Fruit fly (Drosophila melanogaster) whole organism, adult: ENCODE results near the gene Rad60.

Experiments
- CG11617 ChIP-seq: fragments of 200-800 bp; sonication (Bioruptor generic); optimal IDR thresholded peaks from 2 replicates; lab custom pipeline; 2017; ENCODE audit warnings: mild to moderate bottlenecking, missing biosample characterization, missing genetic modification reagents, missing genetic modification characterization
- CG12768 ChIP-seq: fragments of 200-800 bp; sonication (Bioruptor generic); optimal IDR thresholded peaks from 2 replicates; lab custom pipeline; 2017; ENCODE audit warnings: missing biosample characterization, missing genetic modification characterization, mild to moderate bottlenecking, moderate library complexity, missing genetic modification reagents
- CG14711 ChIP-seq: fragments of 200-800 bp; sonication (Bioruptor generic); optimal IDR thresholded peaks from 2 replicates; lab custom pipeline; 2018; ENCODE audit warnings: missing biosample characterization, mild to moderate bottlenecking, missing genetic modification characterization, moderate library complexity
- CG1620 ChIP-seq: fragments of 200-800 bp; sonication (Bioruptor generic); optimal IDR thresholded peaks from 2 replicates; lab custom pipeline; 2016; ENCODE audit warnings: missing biosample characterization, missing genetic modification characterization
- CG33017 ChIP-seq: fragments of 200-800 bp; sonication (Bioruptor generic); optimal IDR thresholded peaks from 2 replicates; lab custom pipeline; 2018; ENCODE audit warnings: missing biosample characterization, mild to moderate bottlenecking, missing genetic modification characterization, moderate library complexity
- CG5204 ChIP-seq: fragments of 200-800 bp; sonication (Bioruptor generic); optimal IDR thresholded peaks from 2 replicates; lab custom pipeline; 2016; ENCODE audit warnings: missing biosample characterization, missing genetic modification characterization
- CG7045 ChIP-seq: fragments of 200-800 bp; sonication (Bioruptor generic); optimal IDR thresholded peaks from 2 replicates; lab custom pipeline; 2017; ENCODE audit warnings: missing biosample characterization, mild to moderate bottlenecking, missing genetic modification characterization
- CG7101 ChIP-seq: fragments of 200-800 bp; sonication (Bioruptor generic); optimal IDR thresholded peaks from 2 replicates; lab custom pipeline; 2018; ENCODE audit warnings: missing biosample characterization, mild to moderate bottlenecking, missing genetic modification characterization, moderate library complexity
- Clk ChIP-seq: fragments of 200-800 bp; sonication (Bioruptor generic); optimal IDR thresholded peaks from 2 replicates; lab custom pipeline; 2017; ENCODE audit warnings: missing biosample characterization, missing genetic modification characterization
- Crg-1 ChIP-seq: fragments of 200-800 bp; sonication (Bioruptor generic); optimal IDR thresholded peaks from 2 replicates; lab custom pipeline; 2016; ENCODE audit warnings: missing biosample characterization, missing genetic modification characterization
- Hr96 ChIP-seq: fragments of 200-800 bp; sonication (Bioruptor generic); optimal IDR thresholded peaks from 2 replicates; lab custom pipeline; 2016; ENCODE audit warnings: missing biosample characterization, missing genetic modification characterization
- Mnt ChIP-seq: fragments of 200-800 bp; sonication (Bioruptor generic); optimal IDR thresholded peaks from 2 replicates; lab custom pipeline; 2016; ENCODE audit warnings: missing biosample characterization, mild to moderate bottlenecking, missing genetic modification characterization
- bab1 ChIP-seq: fragments of 200-800 bp; sonication (Bioruptor generic); optimal IDR thresholded peaks from 3 replicates; lab custom pipeline; 2019; ENCODE audit warnings: missing biosample characterization, mild to moderate bottlenecking, missing genetic modification characterization, moderate library complexity
- cic ChIP-seq: fragments of 200-800 bp; sonication (Bioruptor generic); optimal IDR thresholded peaks from 2 replicates; lab custom pipeline; 2017; ENCODE audit warnings: missing biosample characterization, mild to moderate bottlenecking, missing genetic modification characterization, moderate library complexity
- cnc ChIP-seq, 2 experiments: fragments of >200 bp; optimal IDR thresholded peaks; 2 replicates each; lab custom pipeline; 2017
- kay ChIP-seq: fragments of 200-800 bp; sonication (Bioruptor generic); peaks from one replicate; lab custom pipeline; 2016; ENCODE audit warnings: missing biosample characterization, missing genetic modification characterization, borderline replicate concordance
- ovo ChIP-seq: fragments of 200-800 bp; sonication (Bioruptor generic); optimal IDR thresholded peaks from 2 replicates; lab custom pipeline; 2016; ENCODE audit warnings: missing biosample characterization, missing genetic modification characterization
- pad ChIP-seq: fragments of 200-800 bp; sonication (Bioruptor generic); optimal IDR thresholded peaks from 3 replicates; lab custom pipeline; 2017; ENCODE audit warnings: missing biosample characterization, missing genetic modification characterization, mild to moderate bottlenecking, moderate library complexity, missing genetic modification reagents
- tj ChIP-seq: fragments of 200-800 bp; sonication (Bioruptor generic); optimal IDR thresholded peaks from 3 replicates; lab custom pipeline; 2017; ENCODE audit warnings: missing biosample characterization, mild to moderate bottlenecking, missing genetic modification characterization, moderate library complexity
- toe ChIP-seq: fragments of 200-800 bp; sonication (Bioruptor generic); optimal IDR thresholded peaks from 2 replicates; lab custom pipeline; 2016; ENCODE audit warnings: missing biosample characterization, missing genetic modification characterization

The Rad60 gene

dm6 chr3R:23217142-23217771, 34.0 kb downstream of the Rad60 start:
- TF ChIP-seq CG5204 (no peak), kay (GFP tag; lab: Kevin White, UChicago) (peak; percentile 54), pad (GFP tag; lab: Kevin White, UChicago) (no peak), Hr96 (GFP tag; lab: Kevin White, UChicago) (no peak), tj (GFP tag; lab: Kevin White, UChicago) (no peak), bab1 (GFP tag; lab: Kevin White, UChicago) (no peak), CG1620 (GFP tag; lab: Kevin White, UChicago) (no peak), cnc (optimal IDR thresholded peaks at IDR 0.05; lab: Kevin White, UChicago) (no peak), Clk (GFP tag; lab: Kevin White, UChicago) (no peak), CG7045 (no peak), CG14711 (tag; lab: Kevin White, UChicago) (no peak), CG33017 (tag; lab: Kevin White, UChicago) (peak; percentile 3), CG7101 (no peak), cic (GFP tag; lab: Kevin White, UChicago) (peak; percentile 54), CG11617 (GFP tag; lab: Kevin White, UChicago) (no peak)

- no peak for TF ChIP-seq CG14711 (tag; lab: Kevin White, UChicago)
- peak; percentile 92 for TF ChIP-seq tj (GFP tag; lab: Kevin White, UChicago)
These were observed 35.9 kb downstream of the Rad60 start for dm6 chr3R:23215434-23215730.

dm6 chr3R:23214603-23215433, 36.5 kb downstream of the Rad60 start:
- peak; percentile 24 for TF ChIP-seq pad (GFP tag; lab: Kevin White, UChicago)
- TF ChIP-seq Clk (GFP tag; lab: Kevin White, UChicago): no peak
- no peak for TF ChIP-seq CG11617 (GFP tag; lab: Kevin White, UChicago)
- TF ChIP-seq bab1 (GFP tag; lab: Kevin White, UChicago): peak; percentile 46
- TF ChIP-seq cic (GFP tag; lab: Kevin White, UChicago): peak; percentile 80
- no peak for TF ChIP-seq CG5204
- no peak for TF ChIP-seq Hr96 (GFP tag; lab: Kevin White, UChicago)
- TF ChIP-seq CG14711 (tag; lab: Kevin White, UChicago): no peak
- no peak for TF ChIP-seq Crg-1 (GFP tag; lab: Kevin White, UChicago)
- TF ChIP-seq toe (GFP tag; lab: Kevin White, UChicago): no peak
- peak; percentile 12 for TF ChIP-seq CG7101
- TF ChIP-seq ovo (GFP tag; lab: Kevin White, UChicago): no peak
- peak in 1 of 2 experiments; percentile 92 for TF ChIP-seq cnc (optimal IDR thresholded peaks at IDR 0.05; lab: Kevin White, UChicago)
- TF ChIP-seq CG33017 (tag; lab: Kevin White, UChicago): peak; percentile 47
- TF ChIP-seq CG1620 (GFP tag; lab: Kevin White, UChicago): no peak
- no peak for TF ChIP-seq Mnt (GFP tag; lab: Kevin White, UChicago)
- TF ChIP-seq CG12768 (GFP tag; lab: Kevin White, UChicago): no peak
- peak; percentile 99 for TF ChIP-seq kay (GFP tag; lab: Kevin White, UChicago)
- no peak for TF ChIP-seq tj (GFP tag; lab: Kevin White, UChicago)
- no peak for TF ChIP-seq CG7045

- no peak for TF ChIP-seq ovo (GFP tag; lab: Kevin White, UChicago)
- TF ChIP-seq CG14711 (tag; lab: Kevin White, UChicago): no peak
- TF ChIP-seq CG33017 (tag; lab: Kevin White, UChicago): no peak
- no peak for TF ChIP-seq bab1 (GFP tag; lab: Kevin White, UChicago)
- TF ChIP-seq cnc (optimal IDR thresholded peaks at IDR 0.05; lab: Kevin White, UChicago): no peak
- TF ChIP-seq Hr96 (GFP tag; lab: Kevin White, UChicago): no peak
- TF ChIP-seq Mnt (GFP tag; lab: Kevin White, UChicago): peak; percentile 54
- no peak for TF ChIP-seq toe (GFP tag; lab: Kevin White, UChicago)
- TF ChIP-seq cic (GFP tag; lab: Kevin White, UChicago): peak; percentile 28
- no peak for TF ChIP-seq CG1620 (GFP tag; lab: Kevin White, UChicago)
- TF ChIP-seq Crg-1 (GFP tag; lab: Kevin White, UChicago): no peak
- no peak for TF ChIP-seq kay (GFP tag; lab: Kevin White, UChicago)
- TF ChIP-seq CG12768 (GFP tag; lab: Kevin White, UChicago): no peak
- TF ChIP-seq CG11617 (GFP tag; lab: Kevin White, UChicago): no peak
These were observed 38.5 kb downstream of the Rad60 start for dm6 chr3R:23212764-23213163.

- TF ChIP-seq ovo (GFP tag; lab: Kevin White, UChicago): no peak
- TF ChIP-seq Clk (GFP tag; lab: Kevin White, UChicago): no peak
- peak; percentile 26 for TF ChIP-seq CG7101
- no peak for TF ChIP-seq cnc (optimal IDR thresholded peaks at IDR 0.05; lab: Kevin White, UChicago)
- TF ChIP-seq CG33017 (tag; lab: Kevin White, UChicago): no peak
- peak; percentile 18 for TF ChIP-seq CG12768 (GFP tag; lab: Kevin White, UChicago)
- no peak for TF ChIP-seq Crg-1 (GFP tag; lab: Kevin White, UChicago)
- TF ChIP-seq pad (GFP tag; lab: Kevin White, UChicago): no peak
- TF ChIP-seq cic (GFP tag; lab: Kevin White, UChicago): no peak
- no peak for TF ChIP-seq tj (GFP tag; lab: Kevin White, UChicago)
- TF ChIP-seq CG11617 (GFP tag; lab: Kevin White, UChicago): no peak
- TF ChIP-seq Hr96 (GFP tag; lab: Kevin White, UChicago): no peak
- no peak for TF ChIP-seq Mnt (GFP tag; lab: Kevin White, UChicago)
- TF ChIP-seq bab1 (GFP tag; lab: Kevin White, UChicago): no peak
- no peak for TF ChIP-seq CG7045
- TF ChIP-seq toe (GFP tag; lab: Kevin White, UChicago): peak; percentile 0
- TF ChIP-seq CG1620 (GFP tag; lab: Kevin White, UChicago): no peak
- no peak for TF ChIP-seq kay (GFP tag; lab: Kevin White, UChicago)
- no peak for TF ChIP-seq CG14711 (tag; lab: Kevin White, UChicago)
- TF ChIP-seq CG5204: no peak
These were observed 39.5 kb downstream of the Rad60 start for dm6 chr3R:23211745-23212254.
